Worm (Caenorhabditis elegans) whole organism, mixed stage, embryonic: Measurements from ENCODE around the gene M04B2.2.

Experiments
- elt-1 ChIP-seq: sonication (generic microtip); optimal IDR thresholded peaks from 2 replicates; lab custom pipeline; 2017; ENCODE audit warnings: missing genetic modification characterization, mild to moderate bottlenecking, missing compliant biosample characterization, antibody characterized with exemption, moderate library complexity, borderline replicate concordance; ENCODE audit not compliant: insufficient read depth
- lin-13 ChIP-seq: fragments of 150-350 bp; optimal IDR thresholded peaks from 2 replicates; lab custom pipeline; 2014; ENCODE audit warnings: missing biosample characterization, missing genetic modification characterization
- mls-2 ChIP-seq: sonication (generic microtip); optimal IDR thresholded peaks from 2 replicates; lab custom pipeline; 2016; ENCODE audit warnings: mild to moderate bottlenecking, missing genetic modification characterization, moderate library complexity, missing compliant biosample characterization
- unc-62 ChIP-seq: fragments of 150-350 bp; optimal IDR thresholded peaks from 2 replicates; lab custom pipeline; 2014; ENCODE audit warnings: missing biosample characterization, missing genetic modification reagents, missing genetic modification characterization

ce11 chrIV:11504416-11504815 is 23.4 kb upstream of the M04B2.2 start, which contains the start of gene twk-25:
- no peak for TF ChIP-seq mls-2 (tag; lab: Kevin White, UChicago)
- no peak for TF ChIP-seq lin-13 (tag; lab: Kevin White, UChicago)
- no peak for TF ChIP-seq unc-62
- TF ChIP-seq elt-1 (tag; lab: Kevin White, UChicago) = no peak
